Fruit fly (Drosophila melanogaster) whole organism, embryonic: ENCODE data around the gene CG14286.

Experiments
- ATbp ChIP-seq: fragments of 200-800 bp; sonication (Bioruptor generic); optimal IDR thresholded peaks from 2 replicates; lab custom pipeline; 2017; ENCODE audit warnings: missing biosample characterization, mild to moderate bottlenecking, missing genetic modification characterization, missing genetic modification reagents
- Bteb2 ChIP-seq: fragments of 200-800 bp; sonication (Bioruptor generic); optimal IDR thresholded peaks from 2 replicates; lab custom pipeline; 2016; ENCODE audit warnings: missing biosample characterization, missing genetic modification characterization
- CG10267 ChIP-seq: fragments of 200-800 bp; sonication (Bioruptor generic); optimal IDR thresholded peaks from 2 replicates; lab custom pipeline; 2018; ENCODE audit warnings: missing biosample characterization, mild to moderate bottlenecking, missing genetic modification characterization, moderate library complexity
- CG10321 ChIP-seq: fragments of 200-800 bp; sonication (Bioruptor generic); IDR thresholded peaks from 2 replicates; pipeline ENCODE4 v1.3.6; 2022; ENCODE audit warnings: missing biosample characterization, missing genetic modification characterization
- CG10959 ChIP-seq: fragments of 200-800 bp; sonication (Bioruptor generic); IDR thresholded peaks from 2 replicates; pipeline ENCODE4 v1.3.6; 2022; ENCODE audit warnings: missing biosample characterization, missing genetic modification characterization
- CG12155 ChIP-seq: fragments of 200-800 bp; sonication (Bioruptor generic); optimal IDR thresholded peaks from 3 replicates; lab custom pipeline; 2016; ENCODE audit warnings: missing biosample characterization, missing genetic modification characterization
- CG13296 ChIP-seq: fragments of 200-800 bp; sonication (Bioruptor generic); optimal IDR thresholded peaks from 3 replicates; lab custom pipeline; 2018; ENCODE audit warnings: missing biosample characterization, mild to moderate bottlenecking, missing genetic modification characterization
- CG13775 ChIP-seq: fragments of 200-800 bp; sonication (Bioruptor generic); optimal IDR thresholded peaks from 3 replicates; lab custom pipeline; 2017; ENCODE audit warnings: missing biosample characterization, mild to moderate bottlenecking, missing genetic modification characterization
- CG14667 ChIP-seq: fragments of 200-800 bp; sonication (Bioruptor generic); IDR thresholded peaks from 2 replicates; pipeline ENCODE4 v1.3.6; 2022; ENCODE audit warnings: missing biosample characterization, missing genetic modification characterization
- CG15073 ChIP-seq: fragments of 200-800 bp; sonication (Bioruptor generic); optimal IDR thresholded peaks from 2 replicates; lab custom pipeline; 2016; ENCODE audit warnings: missing biosample characterization, missing genetic modification characterization
- CG1529 ChIP-seq: fragments of 200-800 bp; sonication (Bioruptor generic); optimal IDR thresholded peaks from 3 replicates; lab custom pipeline; 2018; ENCODE audit warnings: missing biosample characterization, missing genetic modification characterization
- CG17328 ChIP-seq: fragments of 200-800 bp; sonication (Bioruptor generic); IDR thresholded peaks from 2 replicates; pipeline ENCODE4 v1.3.6; 2022; ENCODE audit warnings: missing biosample characterization, missing genetic modification characterization
- CG18262 ChIP-seq: fragments of 200-800 bp; optimal IDR thresholded peaks from 3 replicates; lab custom pipeline; 2019; ENCODE audit warnings: missing biosample characterization, mild to moderate bottlenecking, missing genetic modification characterization, moderate library complexity
- CG2678 ChIP-seq: fragments of 200-800 bp; sonication (Bioruptor generic); optimal IDR thresholded peaks from 3 replicates; lab custom pipeline; 2019; ENCODE audit warnings: missing biosample characterization, mild to moderate bottlenecking, missing genetic modification characterization, moderate library complexity
- CG33557 ChIP-seq: fragments of 200-800 bp; sonication (Bioruptor generic); optimal IDR thresholded peaks from 2 replicates; lab custom pipeline; 2019; ENCODE audit warnings: missing biosample characterization, mild to moderate bottlenecking, missing genetic modification characterization, moderate library complexity
- CG3847 ChIP-seq: fragments of 200-800 bp; sonication (Bioruptor generic); IDR thresholded peaks from 2 replicates; pipeline ENCODE4 v1.3.6; 2022; ENCODE audit warnings: missing biosample characterization, missing genetic modification characterization
- CG4854 ChIP-seq: fragments of 200-800 bp; sonication (Bioruptor generic); optimal IDR thresholded peaks from 2 replicates; lab custom pipeline; 2016; ENCODE audit warnings: missing biosample characterization, missing genetic modification characterization, inconsistent platforms
- CG6272 ChIP-seq: fragments of 200-800 bp; sonication (Bioruptor generic); IDR thresholded peaks from 2 replicates; pipeline ENCODE4 v1.3.6; 2022; ENCODE audit warnings: missing biosample characterization, missing genetic modification characterization
- CG6683 ChIP-seq: fragments of 200-800 bp; sonication (Bioruptor generic); optimal IDR thresholded peaks from 2 replicates; lab custom pipeline; 2017; ENCODE audit warnings: missing biosample characterization, mild to moderate bottlenecking, missing genetic modification characterization, missing genetic modification reagents
- CG6689 ChIP-seq: fragments of 200-800 bp; sonication (Bioruptor generic); IDR thresholded peaks from 2 replicates; pipeline ENCODE4 v1.3.6; 2022; ENCODE audit warnings: missing biosample characterization, missing genetic modification characterization
- D ChIP-seq, 2 experiments: fragments of 200-800 bp in 1 of 2; fragments of >200 bp in 1 of 2; sonication (Bioruptor generic) in 1 of 2; optimal IDR thresholded peaks; 2 replicates in 1 of 2; 3 replicates in 1 of 2; lab custom pipeline; 2017; ENCODE audit warnings: mild to moderate bottlenecking in 1 of 2, missing biosample characterization in 1 of 2, missing genetic modification characterization in 1 of 2, missing genetic modification reagents in 1 of 2
- Dip2 ChIP-seq: fragments of 200-800 bp; sonication (Bioruptor generic); IDR thresholded peaks from 2 replicates; pipeline ENCODE4 v1.3.6; 2022; ENCODE audit warnings: missing biosample characterization, missing genetic modification characterization
- Dref ChIP-seq: fragments of 200-800 bp; sonication (Bioruptor generic); IDR thresholded peaks from 2 replicates; pipeline ENCODE4 v1.3.6; 2022; ENCODE audit warnings: missing biosample characterization, missing genetic modification characterization
- Fer1 ChIP-seq: fragments of 200-800 bp; sonication (Bioruptor generic); optimal IDR thresholded peaks from 2 replicates; lab custom pipeline; 2017; ENCODE audit warnings: missing biosample characterization, mild to moderate bottlenecking, missing genetic modification characterization
- H2.0 ChIP-seq: fragments of 200-800 bp; sonication (Bioruptor generic); IDR thresholded peaks from 2 replicates; pipeline ENCODE4 v1.3.6; 2022; ENCODE audit warnings: missing biosample characterization, missing genetic modification characterization
- Mad ChIP-seq: fragments of 200-800 bp; sonication (Bioruptor generic); optimal IDR thresholded peaks from 2 replicates; lab custom pipeline; 2016; ENCODE audit warnings: missing biosample characterization, missing genetic modification characterization
- Neu2 ChIP-seq: fragments of 200-800 bp; sonication (Bioruptor generic); optimal IDR thresholded peaks from 3 replicates; lab custom pipeline; 2016; ENCODE audit warnings: missing biosample characterization, missing genetic modification characterization, borderline replicate concordance
- Nf-YB ChIP-seq: fragments of 200-800 bp; sonication (Bioruptor generic); optimal IDR thresholded peaks from 3 replicates; lab custom pipeline; 2019; ENCODE audit warnings: missing biosample characterization, mild to moderate bottlenecking, missing genetic modification characterization, moderate library complexity
- Pdp1 ChIP-seq, 2 experiments: fragments of 200-800 bp; sonication (Bioruptor generic); optimal IDR thresholded peaks; 3 replicates each; lab custom pipeline; 2016; ENCODE audit warnings: missing biosample characterization in 2 of 2, missing genetic modification characterization in 2 of 2, mild to moderate bottlenecking in 1 of 2, moderate library complexity in 1 of 2
- croc ChIP-seq: fragments of 200-800 bp; sonication (Bioruptor generic); conservative IDR thresholded peaks from 3 replicates; pipeline ENCODE4 v1.3.6; 2022; ENCODE audit warnings: missing biosample characterization, missing genetic modification characterization
- crp ChIP-seq, 2 experiments: fragments of 200-800 bp; sonication (Bioruptor generic); optimal IDR thresholded peaks; 2 replicates in 1 of 2; 3 replicates in 1 of 2; lab custom pipeline; 2017; ENCODE audit warnings: missing biosample characterization in 2 of 2, missing genetic modification characterization in 2 of 2, mild to moderate bottlenecking in 1 of 2, moderate library complexity in 1 of 2
- fd3F ChIP-seq: fragments of 200-800 bp; sonication (Bioruptor generic); optimal IDR thresholded peaks from 2 replicates; lab custom pipeline; 2018; ENCODE audit warnings: missing biosample characterization, mild to moderate bottlenecking, missing genetic modification characterization, moderate library complexity
- fd96Cb ChIP-seq: fragments of 200-800 bp; sonication (Bioruptor generic); optimal IDR thresholded peaks from 2 replicates; lab custom pipeline; 2018; ENCODE audit warnings: missing biosample characterization, mild to moderate bottlenecking, missing genetic modification characterization, moderate library complexity
- hkb ChIP-seq, 2 experiments: fragments of 200-800 bp in 1 of 2; fragments of >200 bp in 1 of 2; sonication (Bioruptor generic) in 1 of 2; IDR thresholded peaks in 1 of 2; optimal IDR thresholded peaks in 1 of 2; 2 replicates each; pipeline versions ENCODE4 v1.3.6 to Lab custom; 2017 to 2022; ENCODE audit warnings: missing biosample characterization in 1 of 2, missing genetic modification characterization in 1 of 2
- ken ChIP-seq: fragments of 200-800 bp; sonication (Bioruptor generic); IDR thresholded peaks from 3 replicates; pipeline ENCODE4 v1.3.6; 2022; ENCODE audit warnings: missing biosample characterization, missing genetic modification characterization
- lbe ChIP-seq: fragments of 200-800 bp; sonication (Bioruptor generic); optimal IDR thresholded peaks from 2 replicates; lab custom pipeline; 2016; ENCODE audit warnings: missing biosample characterization, mild to moderate bottlenecking, missing genetic modification characterization
- lmd ChIP-seq: fragments of 200-800 bp; sonication (Bioruptor generic); IDR thresholded peaks from 2 replicates; pipeline ENCODE4 v1.3.6; 2022; ENCODE audit warnings: missing biosample characterization, missing genetic modification characterization
- nerfin-2 ChIP-seq: fragments of 200-800 bp; sonication (Bioruptor generic); IDR thresholded peaks from 2 replicates; pipeline ENCODE4 v1.3.6; 2022; ENCODE audit warnings: missing biosample characterization, missing genetic modification characterization; ENCODE audit not compliant: partially characterized antibody
- nom ChIP-seq: fragments of 200-800 bp; sonication (Bioruptor generic); optimal IDR thresholded peaks from 2 replicates; lab custom pipeline; 2017; ENCODE audit warnings: missing biosample characterization, missing genetic modification characterization, mild to moderate bottlenecking, moderate library complexity, missing genetic modification reagents
- otp ChIP-seq: fragments of 200-800 bp; sonication (Bioruptor generic); IDR thresholded peaks from 3 replicates; pipeline ENCODE4, ENCODE4 v1.3.6; 2022; ENCODE audit warnings: missing biosample characterization, missing genetic modification characterization
- pan ChIP-seq, 4 experiments: fragments of >200 bp in 3 of 4; fragments of 200-800 bp in 1 of 4; sonication (Bioruptor generic) in 1 of 4; optimal IDR thresholded peaks in 3 of 4; IDR thresholded peaks in 1 of 4; 2 replicates each; pipeline versions ENCODE4 v1.3.6 to Lab custom; 2017 to 2022; ENCODE audit warnings: missing biosample characterization in 2 of 4, missing genetic modification characterization in 2 of 4, mixed read lengths in 1 of 4
- phol ChIP-seq: fragments of 200-800 bp; sonication (Bioruptor generic); optimal IDR thresholded peaks from 3 replicates; lab custom pipeline; 2018; ENCODE audit warnings: missing biosample characterization, mild to moderate bottlenecking, missing genetic modification characterization, moderate library complexity
- prd ChIP-seq, 3 experiments: fragments of >200 bp in 2 of 3; fragments of 200-800 bp in 1 of 3; sonication (Bioruptor generic) in 1 of 3; optimal IDR thresholded peaks in 2 of 3; IDR thresholded peaks in 1 of 3; 2 replicates in 2 of 3; 3 replicates in 1 of 3; pipeline versions ENCODE4 v1.3.6 to Lab custom; 2017 to 2022; ENCODE audit warnings: missing biosample characterization in 1 of 3, missing genetic modification characterization in 1 of 3
- sens ChIP-seq: fragments of 200-800 bp; sonication (Bioruptor generic); peaks from one replicate; lab custom pipeline; 2016; ENCODE audit warnings: missing biosample characterization, missing genetic modification characterization
- sisA ChIP-seq: fragments of 200-800 bp; sonication (Bioruptor generic); IDR thresholded peaks from 2 replicates; pipeline ENCODE4 v1.3.6; 2022; ENCODE audit warnings: missing biosample characterization, missing genetic modification characterization
- slp2 ChIP-seq: fragments of 200-800 bp; sonication (Bioruptor generic); optimal IDR thresholded peaks from 2 replicates; lab custom pipeline; 2016; ENCODE audit warnings: missing biosample characterization, missing genetic modification characterization
- vnd ChIP-seq: fragments of 200-800 bp; sonication (Bioruptor generic); IDR thresholded peaks from 3 replicates; pipeline ENCODE4 v1.3.6; 2022; ENCODE audit warnings: missing biosample characterization, missing genetic modification characterization; ENCODE audit not compliant: partially characterized antibody

CG14286 gene

dm6 chr3R:19073002-19073401 is 49.1 kb downstream of the CG14286 start (continued):
- peak; percentile 80 for TF ChIP-seq phol (tag; lab: Kevin White, UChicago)
- no peak for TF ChIP-seq vnd
- TF ChIP-seq prd (optimal IDR thresholded peaks at IDR 0.05; lab: Kevin White, UChicago), result no peak
- TF ChIP-seq prd (GFP tag; IDR thresholded peaks at IDR 0.05; lab: Robert Waterston, UW), result peak; percentile 73; the same call in 2 of the 3 replicates
- no peak for TF ChIP-seq CG6272
- TF ChIP-seq croc (GFP tag; lab: Robert Waterston, UW), result peak; percentile 66
- peak; percentile 88 for TF ChIP-seq CG18262 (tag; lab: Kevin White, UChicago)
- TF ChIP-seq CG12155 (GFP tag; lab: Kevin White, UChicago), result no peak
- no peak for TF ChIP-seq nerfin-2
- TF ChIP-seq CG6689 (GFP tag; lab: Robert Waterston, UW), result peak; percentile 71
- no peak for TF ChIP-seq Mad
- peak; percentile 13 for TF ChIP-seq CG33557
- TF ChIP-seq CG14667 (GFP tag; lab: Robert Waterston, UW), result 0 out of 2 replicates have a peak, but pooled peaks have one; percentile 11
- TF ChIP-seq D (optimal IDR thresholded peaks at IDR 0.05; lab: Kevin White, UChicago), result no peak
- peak; percentile 54 for TF ChIP-seq D (GFP tag; optimal IDR thresholded peaks at IDR 0.05; lab: Kevin White, UChicago)
- TF ChIP-seq ATbp (GFP tag; lab: Kevin White, UChicago), result peak; percentile 67
- TF ChIP-seq Dip2, result no peak
- TF ChIP-seq Dref (GFP tag; lab: Robert Waterston, UW), result no peak
- TF ChIP-seq lmd (GFP tag; lab: Robert Waterston, UW), result peak; percentile 54
- peak; percentile 61 for TF ChIP-seq CG17328 (GFP tag; lab: Robert Waterston, UW)
- TF ChIP-seq CG1529 (GFP tag; lab: Kevin White, UChicago), result peak; percentile 66
- TF ChIP-seq CG6683 (GFP tag; lab: Kevin White, UChicago), result no peak
- TF ChIP-seq hkb (optimal IDR thresholded peaks at IDR 0.05; lab: Kevin White, UChicago), result no peak
- peak; percentile 72; the same call in 1 of the 2 replicates for TF ChIP-seq hkb (GFP tag; IDR thresholded peaks at IDR 0.05; lab: Robert Waterston, UW)
- peak; percentile 71 for TF ChIP-seq fd96Cb (tag; lab: Kevin White, UChicago)
- TF ChIP-seq slp2 (GFP tag; lab: Kevin White, UChicago), result no peak
- TF ChIP-seq CG10267 (tag; lab: Kevin White, UChicago), result peak; percentile 47
- TF ChIP-seq CG3847 (GFP tag; lab: Robert Waterston, UW), result 0 out of 2 replicates have a peak, but pooled peaks have one; percentile 23
- TF ChIP-seq CG13296 (GFP tag; lab: Kevin White, UChicago), result no peak
- no peak for TF ChIP-seq lbe (GFP tag; lab: Kevin White, UChicago)
- peak; percentile 0 for TF ChIP-seq CG13775 (GFP tag; lab: Kevin White, UChicago)
- peak; percentile 40; the same call in 1 of the 2 replicates for TF ChIP-seq H2.0 (GFP tag; lab: Robert Waterston, UW)
- TF ChIP-seq fd3F (GFP tag; lab: Kevin White, UChicago), result no peak
- peak; percentile 32; the same call in 1 of the 3 replicates for TF ChIP-seq otp (GFP tag; lab: Robert Waterston, UW)
- TF ChIP-seq Pdp1 (GFP tag; optimal IDR thresholded peaks at IDR 0.05; lab: Kevin White, UChicago), result peak; percentile 4 to 39
- no peak for TF ChIP-seq crp (GFP tag; optimal IDR thresholded peaks at IDR 0.05; lab: Kevin White, UChicago)
- TF ChIP-seq CG10959 (GFP tag; lab: Robert Waterston, UW), result peak; percentile 46; the same call in 1 of the 2 replicates
- TF ChIP-seq sens (GFP tag; lab: Kevin White, UChicago), result peak; percentile 92
- TF ChIP-seq Fer1 (GFP tag; lab: Kevin White, UChicago), result no peak
- peak; percentile 40; the same call in 1 of the 3 replicates for TF ChIP-seq ken
- TF ChIP-seq Neu2, result no peak
- no peak for TF ChIP-seq Bteb2 (GFP tag; lab: Kevin White, UChicago)
- TF ChIP-seq sisA (GFP tag; lab: Robert Waterston, UW), result peak; percentile 31; the same call in 1 of the 2 replicates
- no peak for TF ChIP-seq CG15073 (GFP tag; lab: Kevin White, UChicago)
- peak; percentile 83 for TF ChIP-seq nom (GFP tag; lab: Kevin White, UChicago)
- no peak for TF ChIP-seq CG4854 (GFP tag; lab: Kevin White, UChicago)
- TF ChIP-seq CG2678 (tag; lab: Kevin White, UChicago), result peak; percentile 69
- no peak for TF ChIP-seq CG10321 (GFP tag; lab: Robert Waterston, UW)
- TF ChIP-seq Nf-YB, result peak; percentile 25
- no peak for TF ChIP-seq pan (optimal IDR thresholded peaks at IDR 0.05; lab: Kevin White, UChicago)
- TF ChIP-seq pan (GFP tag; optimal IDR thresholded peaks at IDR 0.05 in 1 of 2, IDR thresholded peaks at IDR 0.05 in 1 of 2), result peak in 1 of 2 experiments; percentile 72
